Fruit fly (Drosophila melanogaster) whole organism, embryonic: Measurements from ENCODE around the gene CG34049.

ENCODE experiments used
- CG10565 ChIP-seq: fragments of 200-800 bp; sonication (Bioruptor generic); optimal IDR thresholded peaks from 3 replicates; lab custom pipeline; 2016; ENCODE audit warnings: missing biosample characterization, mild to moderate bottlenecking, missing genetic modification characterization
- CG10959 ChIP-seq: fragments of 200-800 bp; sonication (Bioruptor generic); IDR thresholded peaks from 2 replicates; pipeline ENCODE4 v1.3.6; 2022; ENCODE audit warnings: missing biosample characterization, missing genetic modification characterization
- CG11723 ChIP-seq: fragments of 200-800 bp; sonication (Bioruptor generic); optimal IDR thresholded peaks from 2 replicates; lab custom pipeline; 2017; ENCODE audit warnings: missing biosample characterization, mild to moderate bottlenecking, missing genetic modification characterization
- CG12391 ChIP-seq: fragments of 200-800 bp; sonication (Bioruptor generic); optimal IDR thresholded peaks from 3 replicates; lab custom pipeline; 2018; ENCODE audit warnings: missing biosample characterization, mild to moderate bottlenecking, missing genetic modification characterization, moderate library complexity
- CG12769 ChIP-seq: fragments of 200-800 bp; sonication (Bioruptor generic); optimal IDR thresholded peaks from 2 replicates; lab custom pipeline; 2019; ENCODE audit warnings: missing biosample characterization, mild to moderate bottlenecking, missing genetic modification characterization, moderate library complexity
- CG13296 ChIP-seq: fragments of 200-800 bp; sonication (Bioruptor generic); optimal IDR thresholded peaks from 3 replicates; lab custom pipeline; 2018; ENCODE audit warnings: missing biosample characterization, mild to moderate bottlenecking, missing genetic modification characterization
- CG14014 ChIP-seq: fragments of 200-800 bp; sonication (Bioruptor generic); IDR thresholded peaks from 2 replicates; pipeline ENCODE4 v1.3.6; 2022; ENCODE audit warnings: missing biosample characterization, missing genetic modification characterization
- CG15601 ChIP-seq: fragments of 200-800 bp; sonication (Bioruptor generic); optimal IDR thresholded peaks from 3 replicates; lab custom pipeline; 2019; ENCODE audit warnings: missing biosample characterization, mild to moderate bottlenecking, missing genetic modification characterization, moderate library complexity
- CG16815 ChIP-seq: fragments of 200-800 bp; sonication (Bioruptor generic); optimal IDR thresholded peaks from 3 replicates; lab custom pipeline; 2017; ENCODE audit warnings: missing biosample characterization, mild to moderate bottlenecking, missing genetic modification characterization
- CG17802 ChIP-seq: fragments of 200-800 bp; sonication (Bioruptor generic); optimal IDR thresholded peaks from 2 replicates; lab custom pipeline; 2018; ENCODE audit warnings: missing biosample characterization, mild to moderate bottlenecking, missing genetic modification characterization, moderate library complexity
- CG17829 ChIP-seq: fragments of 200-800 bp; optimal IDR thresholded peaks from 2 replicates; lab custom pipeline; 2019; ENCODE audit warnings: missing biosample characterization, mild to moderate bottlenecking, missing genetic modification characterization, moderate library complexity
- CG18011 ChIP-seq: fragments of 200-800 bp; sonication (Bioruptor generic); optimal IDR thresholded peaks from 2 replicates; lab custom pipeline; 2017; ENCODE audit warnings: missing biosample characterization, missing genetic modification characterization, mild to moderate bottlenecking, moderate library complexity, missing genotype
- CG2875 ChIP-seq: fragments of 200-800 bp; sonication (Bioruptor generic); optimal IDR thresholded peaks from 2 replicates; lab custom pipeline; 2017; ENCODE audit warnings: missing biosample characterization, mild to moderate bottlenecking, missing genetic modification characterization, missing genetic modification reagents
- CG3065 ChIP-seq: fragments of 200-800 bp; sonication (Bioruptor generic); optimal IDR thresholded peaks from 2 replicates; lab custom pipeline; 2016; ENCODE audit warnings: missing biosample characterization, missing genetic modification characterization
- CG34224 ChIP-seq: fragments of 200-800 bp; sonication (Bioruptor generic); IDR thresholded peaks from 3 replicates; pipeline ENCODE4 v1.3.6; 2022; ENCODE audit warnings: missing biosample characterization, missing genetic modification characterization; ENCODE audit not compliant: partially characterized antibody
- CG4424 ChIP-seq: fragments of 200-800 bp; sonication (Bioruptor generic); optimal IDR thresholded peaks from 3 replicates; lab custom pipeline; 2016; ENCODE audit warnings: missing biosample characterization, missing genetic modification characterization
- CG6689 ChIP-seq: fragments of 200-800 bp; sonication (Bioruptor generic); IDR thresholded peaks from 2 replicates; pipeline ENCODE4 v1.3.6; 2022; ENCODE audit warnings: missing biosample characterization, missing genetic modification characterization
- CG6765 ChIP-seq: fragments of 200-800 bp; sonication (Bioruptor generic); optimal IDR thresholded peaks from 3 replicates; lab custom pipeline; 2017; ENCODE audit warnings: missing biosample characterization, mild to moderate bottlenecking, missing genetic modification characterization
- CG6813 ChIP-seq: fragments of 200-800 bp; sonication (Bioruptor generic); optimal IDR thresholded peaks from 2 replicates; lab custom pipeline; 2017; ENCODE audit warnings: missing biosample characterization, missing genetic modification characterization, mild to moderate bottlenecking, moderate library complexity, missing genetic modification reagents
- CG7745 ChIP-seq: fragments of 200-800 bp; sonication (Bioruptor generic); optimal IDR thresholded peaks from 2 replicates; lab custom pipeline; 2018; ENCODE audit warnings: missing biosample characterization, mild to moderate bottlenecking, missing genetic modification characterization, moderate library complexity
- CG8089 ChIP-seq: fragments of 200-800 bp; sonication (Bioruptor generic); optimal IDR thresholded peaks from 3 replicates; lab custom pipeline; 2016; ENCODE audit warnings: missing biosample characterization, missing genetic modification characterization
- CG8388 ChIP-seq: fragments of 200-800 bp; sonication (Bioruptor generic); optimal IDR thresholded peaks from 2 replicates; lab custom pipeline; 2019; ENCODE audit warnings: missing biosample characterization, mild to moderate bottlenecking, missing genetic modification characterization, moderate library complexity
- CG8478 ChIP-seq: fragments of >200 bp; optimal IDR thresholded peaks from 2 replicates; lab custom pipeline; 2018
- Deaf1 ChIP-seq: fragments of 200-800 bp; optimal IDR thresholded peaks from 3 replicates; lab custom pipeline; 2019; ENCODE audit warnings: missing biosample characterization, mild to moderate bottlenecking, missing genetic modification characterization, moderate library complexity
- Dip2 ChIP-seq: fragments of 200-800 bp; sonication (Bioruptor generic); IDR thresholded peaks from 2 replicates; pipeline ENCODE4 v1.3.6; 2022; ENCODE audit warnings: missing biosample characterization, missing genetic modification characterization
- Doc2 ChIP-seq: fragments of 200-800 bp; sonication (Bioruptor generic); IDR thresholded peaks from 2 replicates; pipeline ENCODE4 v1.3.6; 2022; ENCODE audit warnings: missing biosample characterization, missing genetic modification characterization
- Drgx ChIP-seq: fragments of 200-800 bp; sonication (Bioruptor generic); IDR thresholded peaks from 2 replicates; pipeline ENCODE4 v1.3.6; 2022; ENCODE audit warnings: missing biosample characterization, missing genetic modification characterization
- Eip74EF ChIP-seq, 2 experiments: fragments of 200-800 bp in 1 of 2; fragments of >200 bp in 1 of 2; sonication (Bioruptor generic) in 1 of 2; optimal IDR thresholded peaks; 2 replicates each; lab custom pipeline; 2017 to 2019; ENCODE audit warnings: missing biosample characterization in 2 of 2, missing genetic modification characterization in 2 of 2, mild to moderate bottlenecking in 1 of 2, moderate library complexity in 1 of 2
- HmgZ ChIP-seq: fragments of 200-800 bp; sonication (Bioruptor generic); optimal IDR thresholded peaks from 2 replicates; lab custom pipeline; 2018; ENCODE audit warnings: missing biosample characterization, mild to moderate bottlenecking, missing genetic modification characterization
- Hr3 ChIP-seq: fragments of 200-800 bp; sonication (Bioruptor generic); optimal IDR thresholded peaks from 3 replicates; lab custom pipeline; 2016; ENCODE audit warnings: missing biosample characterization, missing genetic modification characterization
- Hr39 ChIP-seq: fragments of >200 bp; optimal IDR thresholded peaks from 2 replicates; lab custom pipeline; 2017
- Hsf ChIP-seq: fragments of 200-800 bp; sonication (Bioruptor generic); optimal IDR thresholded peaks from 3 replicates; lab custom pipeline; 2016; ENCODE audit warnings: missing biosample characterization, missing genetic modification characterization
- Lhr ChIP-seq: fragments of 200-800 bp; sonication (Bioruptor generic); optimal IDR thresholded peaks from 3 replicates; lab custom pipeline; 2017; ENCODE audit warnings: mild to moderate bottlenecking, missing biosample characterization, missing genetic modification reagents, missing genetic modification characterization
- MBD-R2 ChIP-seq: fragments of 200-800 bp; sonication (Bioruptor generic); IDR thresholded peaks from 2 replicates; pipeline ENCODE4 v1.3.6; 2022; ENCODE audit warnings: missing biosample characterization, missing genetic modification characterization
- Med ChIP-seq: fragments of 200-800 bp; sonication (Bioruptor generic); peaks from one replicate; lab custom pipeline; 2016; ENCODE audit warnings: missing biosample characterization, missing genetic modification characterization, mild to moderate bottlenecking, inconsistent platforms, moderate library complexity
- NC2α ChIP-seq: fragments of 200-800 bp; sonication (Bioruptor generic); optimal IDR thresholded peaks from 2 replicates; lab custom pipeline; 2016; ENCODE audit warnings: missing biosample characterization, missing genetic modification characterization
- Vsx1 ChIP-seq: fragments of 200-800 bp; sonication (Bioruptor generic); optimal IDR thresholded peaks from 2 replicates; lab custom pipeline; 2017; ENCODE audit warnings: missing biosample characterization, mild to moderate bottlenecking, missing genetic modification characterization, missing genetic modification reagents
- al ChIP-seq: fragments of 200-800 bp; sonication (Bioruptor generic); IDR thresholded peaks from 2 replicates; pipeline ENCODE4 v1.3.6; 2022; ENCODE audit warnings: missing biosample characterization, missing genetic modification characterization
- dati ChIP-seq: fragments of 200-800 bp; sonication (Bioruptor generic); IDR thresholded peaks from 2 replicates; pipeline ENCODE4 v1.3.6; 2022; ENCODE audit warnings: missing biosample characterization, missing genetic modification characterization
- dm ChIP-seq: fragments of 200-800 bp; sonication (Bioruptor generic); optimal IDR thresholded peaks from 3 replicates; lab custom pipeline; 2016; ENCODE audit warnings: missing biosample characterization, missing genetic modification characterization
- en ChIP-seq: fragments of 200-800 bp; sonication (Bioruptor generic); optimal IDR thresholded peaks from 2 replicates; lab custom pipeline; 2016; ENCODE audit warnings: missing biosample characterization, missing genetic modification characterization
- h ChIP-seq: fragments of >200 bp; optimal IDR thresholded peaks from 2 replicates; lab custom pipeline; 2017
- knrl ChIP-seq: fragments of 200-800 bp; sonication (Bioruptor generic); IDR thresholded peaks from 3 replicates; pipeline ENCODE4 v1.3.6; 2022; ENCODE audit warnings: missing biosample characterization, missing genetic modification characterization; ENCODE audit not compliant: partially characterized antibody
- mirr ChIP-seq: fragments of 200-800 bp; sonication (Bioruptor generic); optimal IDR thresholded peaks from 3 replicates; lab custom pipeline; 2018; ENCODE audit warnings: missing biosample characterization, mild to moderate bottlenecking, missing genetic modification characterization
- ro ChIP-seq: fragments of 200-800 bp; sonication (Bioruptor generic); IDR thresholded peaks from 2 replicates; pipeline ENCODE4 v1.3.6; 2022; ENCODE audit warnings: missing biosample characterization, missing genetic modification characterization
- scrt ChIP-seq: fragments of 200-800 bp; sonication (Bioruptor generic); optimal IDR thresholded peaks from 2 replicates; lab custom pipeline; 2018; ENCODE audit warnings: missing biosample characterization, mild to moderate bottlenecking, missing genetic modification characterization, moderate library complexity
- sd ChIP-seq: fragments of 200-800 bp; sonication (Bioruptor generic); optimal IDR thresholded peaks from 3 replicates; lab custom pipeline; 2018; ENCODE audit warnings: missing biosample characterization, mild to moderate bottlenecking, missing genetic modification characterization, moderate library complexity
- sens ChIP-seq: fragments of 200-800 bp; sonication (Bioruptor generic); peaks from one replicate; lab custom pipeline; 2016; ENCODE audit warnings: missing biosample characterization, missing genetic modification characterization
- tna ChIP-seq: fragments of 200-800 bp; sonication (Bioruptor generic); IDR thresholded peaks from 2 replicates; pipeline ENCODE4 v1.3.6; 2022; ENCODE audit warnings: missing biosample characterization, missing genetic modification characterization; ENCODE audit not compliant: partially characterized antibody
- trem ChIP-seq: fragments of 200-800 bp; optimal IDR thresholded peaks from 3 replicates; lab custom pipeline; 2019; ENCODE audit warnings: missing biosample characterization, mild to moderate bottlenecking, missing genetic modification characterization, moderate library complexity
- tx ChIP-seq: fragments of 200-800 bp; sonication (Bioruptor generic); optimal IDR thresholded peaks from 2 replicates; lab custom pipeline; 2016; ENCODE audit warnings: missing biosample characterization, missing genetic modification characterization

Gene CG34049

dm6 chr2L:2221649-2222150, 43.4 kb downstream of the CG34049 start (continued):
- TF ChIP-seq CG15601 (tag; lab: Kevin White, UChicago) (peak; percentile 89), CG17829 (tag; lab: Kevin White, UChicago) (peak; percentile 95), Hr39 (lab: Kevin White, UChicago) (no peak), CG2875 (GFP tag; lab: Kevin White, UChicago) (peak; percentile 94), Vsx1 (GFP tag; lab: Kevin White, UChicago) (peak; percentile 85), Doc2 (peak; percentile 92), CG10959 (GFP tag; lab: Robert Waterston, UW) (peak; percentile 95), al (peak; percentile 97), CG4424 (GFP tag; lab: Kevin White, UChicago) (peak; percentile 92), sd (tag; lab: Kevin White, UChicago) (peak; percentile 85), CG3065 (GFP tag; lab: Kevin White, UChicago) (peak; percentile 84), CG8388 (peak; percentile 92), dati (GFP tag; lab: Robert Waterston, UW) (peak; percentile 92), tna (GFP tag; lab: Robert Waterston, UW) (no peak), dm (peak; percentile 86), NC2α (GFP tag; lab: Kevin White, UChicago) (peak; percentile 80), CG13296 (peak; percentile 97), Hr3 (GFP tag; lab: Kevin White, UChicago) (peak; percentile 97), CG34224 (GFP tag; lab: Robert Waterston, UW) (no peak), Lhr (GFP tag; lab: Kevin White, UChicago) (peak; percentile 84), sens (GFP tag; lab: Kevin White, UChicago) (peak; percentile 99), CG7745 (peak; percentile 57), h (lab: Kevin White, UChicago) (no peak), CG18011 (peak; percentile 91), CG11723 (GFP tag; lab: Kevin White, UChicago) (peak; percentile 92), MBD-R2 (peak; percentile 96), CG12769 (peak; percentile 99), CG16815 (GFP tag; lab: Kevin White, UChicago) (peak; percentile 94), CG6765 (GFP tag; lab: Kevin White, UChicago) (peak; percentile 93), en (peak; percentile 90), Eip74EF (GFP tag; optimal IDR thresholded peaks at IDR 0.05; lab: Kevin White, UChicago) (peak in 1 of 2 experiments; percentile 92), CG8478 (lab: Kevin White, UChicago) (no peak), Med (GFP tag; lab: Kevin White, UChicago) (peak; percentile 99), tx (peak; percentile 94), CG12391 (peak; percentile 98), mirr (GFP tag; lab: Kevin White, UChicago) (peak; percentile 94), scrt (GFP tag; lab: Kevin White, UChicago) (peak; percentile 89), HmgZ (tag; lab: Kevin White, UChicago) (peak; percentile 98), Drgx (GFP tag; lab: Robert Waterston, UW) (peak; percentile 99), knrl (GFP tag; lab: Robert Waterston, UW) (no peak), CG8089 (GFP tag; lab: Kevin White, UChicago) (peak; percentile 91), Dip2 (GFP tag; lab: Robert Waterston, UW) (peak; percentile 67; the same call in 1 of the 2 replicates), CG6813 (GFP tag; lab: Kevin White, UChicago) (peak; percentile 94), Deaf1 (tag; lab: Kevin White, UChicago) (peak; percentile 79), CG17802 (tag; lab: Kevin White, UChicago) (peak; percentile 64), Hsf (peak; percentile 99), CG14014 (peak; percentile 99), CG10565 (GFP tag; lab: Kevin White, UChicago) (peak; percentile 81), ro (GFP tag; lab: Robert Waterston, UW) (peak; percentile 94), CG6689 (GFP tag; lab: Robert Waterston, UW) (peak; percentile 97), trem (tag; lab: Kevin White, UChicago) (peak; percentile 88)
